Fruit fly (Drosophila melanogaster) Kc167 (cell line): ENCODE results near the gene CG8100.

Experiments used
- Myc ChIP-seq: fragments of >200 bp; optimal IDR thresholded peaks from 2 replicates; lab custom pipeline; 2017; ENCODE audit warnings: missing external identifiers
- Sin3A ChIP-seq: fragments of >200 bp; optimal IDR thresholded peaks from 2 replicates; lab custom pipeline; 2018; ENCODE audit warnings: missing external identifiers
- h ChIP-seq: fragments of >200 bp; optimal IDR thresholded peaks from 3 replicates; lab custom pipeline; 2018; ENCODE audit warnings: missing external identifiers
- insv ChIP-seq: fragments of >200 bp; optimal IDR thresholded peaks from 3 replicates; lab custom pipeline; 2018; ENCODE audit warnings: missing external identifiers
- psq ChIP-seq: fragments of >200 bp; optimal IDR thresholded peaks from 2 replicates; lab custom pipeline; 2017; ENCODE audit warnings: missing external identifiers
- ttk ChIP-seq: sonication (Bioruptor generic); optimal IDR thresholded peaks from 2 replicates; lab custom pipeline; 2017; ENCODE audit warnings: missing external identifiers

CG8100 gene

DNA sequence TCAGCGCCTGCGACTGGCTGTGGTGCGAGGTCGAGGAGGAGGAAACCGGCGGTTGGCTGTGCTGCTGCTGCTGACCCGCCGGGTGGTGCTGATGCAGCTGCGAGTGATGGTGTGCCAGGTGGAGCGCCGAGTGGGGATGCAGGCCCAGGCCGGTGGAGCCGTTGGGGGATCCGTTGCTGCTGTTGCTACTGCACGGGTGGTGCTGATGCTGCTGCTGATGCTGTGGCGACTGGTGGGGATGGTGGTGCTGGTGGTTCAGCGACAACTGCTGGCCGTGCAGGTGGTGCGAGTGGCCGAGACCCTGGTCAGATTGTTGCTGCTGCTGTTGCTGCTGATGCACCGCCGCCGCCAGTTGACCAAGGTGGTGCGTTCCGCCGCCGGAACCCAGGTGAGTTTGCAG, 42.2 kb downstream of the CG8100 start:
- TF ChIP-seq Sin3A (lab: Kevin White, UChicago): no peak
- no peak for TF ChIP-seq ttk
- TF ChIP-seq insv (lab: Kevin White, UChicago): no peak
- TF ChIP-seq psq (lab: Kevin White, UChicago): no peak
- TF ChIP-seq Myc (lab: Kevin White, UChicago): no peak
- TF ChIP-seq h (lab: Kevin White, UChicago): no peak

DNA sequence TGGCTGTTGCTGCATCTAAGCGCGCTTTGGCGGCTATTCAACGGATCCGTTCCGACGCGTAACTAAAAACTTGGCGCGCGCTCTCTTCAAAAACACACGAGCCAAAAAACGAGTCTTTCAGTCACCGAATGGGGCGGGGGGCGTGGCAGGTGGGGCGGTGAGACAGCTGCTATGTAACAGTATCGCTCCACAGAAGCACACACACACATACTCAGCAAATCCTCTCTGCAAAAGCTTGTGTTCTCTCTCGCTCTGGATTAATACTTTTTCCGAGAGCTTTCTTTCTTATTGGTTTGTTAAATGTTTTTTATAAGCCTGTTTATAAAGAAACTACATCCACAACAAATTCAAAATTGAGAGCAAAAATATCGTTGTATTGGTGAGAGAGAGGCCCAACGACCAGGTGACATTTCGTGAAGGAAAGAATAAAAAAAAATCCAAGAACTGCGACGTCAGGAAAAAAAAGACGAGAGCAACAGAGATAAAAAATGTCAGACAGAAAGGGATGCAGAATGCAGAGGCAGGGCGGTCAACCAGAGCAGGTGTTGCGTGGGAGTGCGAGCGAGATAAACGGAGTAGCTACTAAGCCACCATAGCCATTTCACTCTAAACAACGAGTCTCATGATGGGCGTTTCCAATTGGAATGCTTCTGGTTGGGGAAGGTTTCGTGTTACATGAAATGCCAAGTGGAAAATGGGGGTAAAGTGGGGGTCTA, 48.0 kb downstream of the CG8100 start, which contains the start of gene Sox21b:
Gene Sox21b, minus strand, starts transcription at position 51 of the 716 bp plus-strand sequence.
- TF ChIP-seq insv (lab: Kevin White, UChicago) (no peak), h (lab: Kevin White, UChicago) (no peak), psq (lab: Kevin White, UChicago) (no peak), Sin3A (lab: Kevin White, UChicago) (no peak), ttk (no peak), Myc (lab: Kevin White, UChicago) (no peak)

DNA sequence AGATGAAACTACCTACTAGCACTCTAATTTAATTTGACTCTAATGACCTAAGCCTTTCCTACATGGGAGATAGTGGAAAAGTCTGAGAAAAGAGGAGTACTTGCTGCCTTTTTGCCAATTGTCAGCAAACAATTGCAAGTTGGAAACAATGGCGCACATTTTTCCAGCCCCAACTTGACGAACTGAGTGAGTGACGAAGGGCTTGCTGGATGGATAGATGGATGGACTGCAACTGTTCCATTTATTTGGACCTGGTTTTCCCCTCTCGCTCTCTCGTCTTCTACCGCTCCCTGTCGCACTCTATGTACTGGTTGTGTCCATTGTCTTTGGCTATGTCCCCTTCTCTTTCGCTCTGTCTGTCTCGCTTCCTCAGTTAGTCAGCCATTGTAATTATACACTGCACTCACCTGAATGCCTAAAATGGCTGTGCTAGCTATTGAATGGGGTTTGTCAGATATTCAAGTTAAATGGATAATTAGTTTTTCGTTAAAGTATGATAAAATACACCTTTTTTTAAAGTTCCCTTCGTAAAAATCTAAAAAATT, 49.5 kb downstream of the CG8100 start:
- TF ChIP-seq ttk: no peak
- TF ChIP-seq Sin3A (lab: Kevin White, UChicago): no peak
- no peak for TF ChIP-seq Myc (lab: Kevin White, UChicago)

DNA sequence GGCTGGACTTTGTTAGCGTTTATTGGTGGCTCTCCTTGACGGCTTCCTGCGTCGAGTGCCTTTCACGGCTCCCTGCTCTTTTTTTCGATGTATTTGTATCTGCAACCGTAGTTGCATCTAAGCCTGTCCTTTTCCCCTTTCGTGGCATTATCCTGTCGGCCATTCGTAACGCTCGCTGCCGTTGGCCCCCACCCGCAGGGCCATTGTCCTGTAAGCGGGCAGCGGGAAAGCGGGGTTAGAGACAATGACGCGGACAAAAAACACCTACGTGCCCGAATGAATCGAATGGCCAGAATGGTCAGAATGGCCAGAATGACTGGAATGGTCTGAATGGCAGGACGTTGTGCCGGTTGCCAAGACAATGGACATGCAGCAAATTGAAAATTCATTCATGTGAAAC, 52.1 kb downstream of the CG8100 start:
- no peak for TF ChIP-seq insv (lab: Kevin White, UChicago)
- no peak for TF ChIP-seq psq (lab: Kevin White, UChicago)
- TF ChIP-seq Myc (lab: Kevin White, UChicago): no peak
- no peak for TF ChIP-seq Sin3A (lab: Kevin White, UChicago)
- TF ChIP-seq h (lab: Kevin White, UChicago): no peak
- TF ChIP-seq ttk: no peak
